Worm (Caenorhabditis elegans) whole organism, L4 larva: ENCODE data around the gene F02C9.1.
"Not testable (repeated sequence)": the region's sequence is repeated elsewhere in the genome, so short reads cannot be mapped to it uniquely, and the experiment has no call there.

ENCODE experiments used
- F37D6.2 ChIP-seq: sonication (generic microtip); optimal IDR thresholded peaks from 2 replicates; lab custom pipeline; 2016; ENCODE audit warnings: mild to moderate bottlenecking, missing genetic modification characterization, missing compliant biosample characterization
- Y5F2A.4 ChIP-seq: fragments of 200-800 bp; sonication (Bioruptor generic); optimal IDR thresholded peaks from 2 replicates; lab custom pipeline; 2018; ENCODE audit warnings: mild to moderate bottlenecking, missing genetic modification characterization, missing compliant biosample characterization
- ceh-20 ChIP-seq: fragments of 200-800 bp; sonication (Bioruptor generic); IDR thresholded peaks from 2 replicates; pipeline ENCODE4 v1.3.6; 2022; ENCODE audit warnings: missing genetic modification reagents, missing genetic modification characterization, missing compliant biosample characterization
- ceh-32 ChIP-seq: sonication (generic microtip); optimal IDR thresholded peaks from 2 replicates; lab custom pipeline; 2016; ENCODE audit warnings: mild to moderate bottlenecking, missing genetic modification characterization, missing compliant biosample characterization; ENCODE audit not compliant: poor library complexity
- ceh-82 ChIP-seq: sonication (generic microtip); optimal IDR thresholded peaks from 2 replicates; lab custom pipeline; 2017; ENCODE audit warnings: missing biosample characterization, missing genetic modification characterization
- daf-16 ChIP-seq, 3 experiments: sonication (generic microtip); optimal IDR thresholded peaks; 2 replicates each; lab custom pipeline; 2016 to 2017; ENCODE audit warnings: missing genetic modification characterization in 3 of 3, missing genetic modification reagents in 3 of 3, mild to moderate bottlenecking in 2 of 3, missing compliant biosample characterization in 2 of 3, missing biosample characterization in 1 of 3, moderate library complexity in 1 of 3
- dmd-8 ChIP-seq: fragments of 200-800 bp; sonication (Bioruptor generic); IDR thresholded peaks from 2 replicates; pipeline ENCODE4 v1.3.6; 2022; ENCODE audit warnings: missing genetic modification characterization, missing compliant biosample characterization
- dmd-9 ChIP-seq: fragments of 200-800 bp; sonication (Bioruptor generic); IDR thresholded peaks from 2 replicates; pipeline ENCODE4 v1.3.6; 2022; ENCODE audit warnings: missing genetic modification reagents, missing genetic modification characterization, missing compliant biosample characterization
- dpl-1 ChIP-seq: fragments of 150-350 bp; optimal IDR thresholded peaks from 2 replicates; lab custom pipeline; 2014; ENCODE audit warnings: missing biosample characterization, missing genetic modification reagents, missing genetic modification characterization
- egl-27 ChIP-seq: sonication (generic microtip); optimal IDR thresholded peaks from 3 replicates; lab custom pipeline; 2017; ENCODE audit warnings: missing biosample characterization, missing genetic modification reagents, missing genetic modification characterization
- hlh-30 ChIP-seq: sonication (generic microtip); optimal IDR thresholded peaks from 2 replicates; lab custom pipeline; 2017; ENCODE audit warnings: antibody characterized with exemption, mild to moderate bottlenecking, missing genetic modification characterization, missing compliant biosample characterization; ENCODE audit not compliant: insufficient read depth
- lim-7 ChIP-seq: fragments of 200-800 bp; sonication (Bioruptor generic); IDR thresholded peaks from 2 replicates; pipeline ENCODE4 v1.3.6; 2022; ENCODE audit warnings: missing genetic modification characterization, missing compliant biosample characterization
- lin-13 ChIP-seq: fragments of 150-350 bp; optimal IDR thresholded peaks from 2 replicates; lab custom pipeline; 2014; ENCODE audit warnings: missing biosample characterization, missing genetic modification reagents, missing genetic modification characterization
- lir-3 ChIP-seq: sonication (generic microtip); optimal IDR thresholded peaks from 2 replicates; lab custom pipeline; 2016; ENCODE audit warnings: mild to moderate bottlenecking, missing genetic modification characterization, missing compliant biosample characterization
- madf-5 ChIP-seq, 2 experiments: fragments of 200-800 bp; sonication (Bioruptor generic); IDR thresholded peaks; 2 replicates each; pipeline ENCODE4 v1.3.6; 2022; ENCODE audit warnings: missing compliant biosample characterization in 2 of 2, missing genetic modification characterization in 2 of 2
- madf-9 ChIP-seq: fragments of 200-800 bp; sonication (Bioruptor generic); conservative IDR thresholded peaks from 2 replicates; pipeline ENCODE4 v1.3.6; 2022; ENCODE audit warnings: missing genetic modification reagents, missing genetic modification characterization, missing compliant biosample characterization
- mdl-1 ChIP-seq, 2 experiments: fragments of 150-350 bp in 1 of 2; sonication (generic microtip) in 1 of 2; optimal IDR thresholded peaks; 2 replicates each; lab custom pipeline; 2014 to 2017; ENCODE audit warnings: missing biosample characterization in 2 of 2, missing genetic modification characterization in 2 of 2
- nhr-10 ChIP-seq: fragments of 150-350 bp; optimal IDR thresholded peaks from 2 replicates; lab custom pipeline; 2014; ENCODE audit warnings: missing biosample characterization, missing genetic modification characterization
- nhr-237 ChIP-seq: sonication (generic microtip); optimal IDR thresholded peaks from 2 replicates; lab custom pipeline; 2017; ENCODE audit warnings: missing biosample characterization, missing genetic modification characterization
- nhr-25 ChIP-seq: sonication (generic microtip); optimal IDR thresholded peaks from 2 replicates; lab custom pipeline; 2017; ENCODE audit warnings: missing genetic modification characterization, mild to moderate bottlenecking, missing compliant biosample characterization, antibody characterized with exemption, moderate library complexity, borderline replicate concordance; ENCODE audit not compliant: insufficient read depth
- nhr-28 ChIP-seq: fragments of 150-350 bp; optimal IDR thresholded peaks from 2 replicates; lab custom pipeline; 2014; ENCODE audit warnings: missing biosample characterization, missing genetic modification characterization
- nhr-42 ChIP-seq: fragments of 200-800 bp; sonication (Bioruptor generic); IDR thresholded peaks from 2 replicates; pipeline ENCODE4 v1.3.6; 2022; ENCODE audit warnings: missing genetic modification characterization, missing compliant biosample characterization
- nhr-48 ChIP-seq: sonication (generic microtip); optimal IDR thresholded peaks from 2 replicates; lab custom pipeline; 2016; ENCODE audit warnings: mild to moderate bottlenecking, missing genetic modification characterization, missing compliant biosample characterization
- nhr-6 ChIP-seq: fragments of 150-350 bp; optimal IDR thresholded peaks from 2 replicates; lab custom pipeline; 2014; ENCODE audit warnings: missing biosample characterization, missing genetic modification characterization
- nhr-76 ChIP-seq: fragments of 150-350 bp; optimal IDR thresholded peaks from 2 replicates; lab custom pipeline; 2014; ENCODE audit warnings: missing biosample characterization, missing genetic modification characterization
- pha-4 ChIP-seq, 2 experiments: fragments of 150-350 bp in 1 of 2; fragments of 200-800 bp in 1 of 2; sonication (Bioruptor generic) in 1 of 2; IDR thresholded peaks in 1 of 2; optimal IDR thresholded peaks in 1 of 2; 2 replicates each; pipeline versions ENCODE4 v1.3.6 to Lab custom; 2014 to 2022; ENCODE audit warnings: missing genetic modification characterization in 2 of 2, missing genetic modification reagents in 2 of 2, missing biosample characterization in 1 of 2, missing compliant biosample characterization in 1 of 2
- pqm-1 ChIP-seq: sonication (generic microtip); optimal IDR thresholded peaks from 2 replicates; lab custom pipeline; 2017; ENCODE audit warnings: missing biosample characterization, missing genetic modification characterization
- set-16 ChIP-seq: fragments of 200-800 bp; sonication (Bioruptor generic); IDR thresholded peaks from 2 replicates; pipeline ENCODE4 v1.3.6; 2022; ENCODE audit warnings: missing genetic modification reagents, missing genetic modification characterization, missing compliant biosample characterization
- spr-1 ChIP-seq: sonication (generic microtip); optimal IDR thresholded peaks from 2 replicates; lab custom pipeline; 2016; ENCODE audit warnings: mild to moderate bottlenecking, missing genetic modification characterization, missing compliant biosample characterization
- unc-62 ChIP-seq, 3 experiments: fragments of 150-350 bp in 1 of 3; sonication (generic microtip); optimal IDR thresholded peaks in 2 of 3; peaks in 1 of 3; 1 replicate in 1 of 3; 2 replicates in 2 of 3; lab custom pipeline; 2014 to 2017; ENCODE audit warnings: missing biosample characterization in 3 of 3, missing genetic modification characterization in 3 of 3, missing genetic modification reagents in 3 of 3, missing genotype in 1 of 3

Gene F02C9.1

ce11 chrV:3138488-3138887 is at the start of gene F02C9.1, which contains the start of gene irld-3:
Gene F02C9.1, plus strand, starts transcription at chrV:3138703.
Gene irld-3, minus strand, starts transcription at chrV:3138588.
- TF ChIP-seq unc-62 (GFP tag; optimal IDR thresholded peaks at IDR 0.05 in 1 of 2; lab: Kevin White, UChicago) (peak in 1 of 2 experiments; percentile 39), unc-62 (tag; optimal IDR thresholded peaks at IDR 0.05; lab: Kevin White, UChicago) (no peak), ceh-32 (tag; lab: Kevin White, UChicago) (no peak)
- TF ChIP-seq, all 104 proteins: peak for 1

ce11 chrV:3088768-3089167 is 49.7 kb upstream of the F02C9.1 start, which contains the start of gene acs-21:
Gene acs-21, plus strand, starts transcription at chrV:3089068.
- no peak for TF ChIP-seq ceh-20 (GFP tag; lab: Robert Waterston, UW)
- TF ChIP-seq pqm-1: no peak
- no peak for TF ChIP-seq nhr-42 (GFP tag; lab: Robert Waterston, UW)
- TF ChIP-seq Y5F2A.4 (GFP tag; lab: Kevin White, UChicago): no peak
- TF ChIP-seq pha-4 (GFP tag; IDR thresholded peaks at IDR 0.05; lab: Robert Waterston, UW): no peak
- TF ChIP-seq pha-4 (tag; optimal IDR thresholded peaks at IDR 0.05; lab: Kevin White, UChicago): no peak
- no peak for TF ChIP-seq nhr-10

- no peak for TF ChIP-seq nhr-76 (tag; lab: Kevin White, UChicago)
- peak; percentile 24 for TF ChIP-seq pqm-1
- no peak for TF ChIP-seq madf-9 (GFP tag; lab: Robert Waterston, UW)
- TF ChIP-seq hlh-30 (tag; lab: Kevin White, UChicago): peak; percentile 7
- TF ChIP-seq mdl-1 (tag; optimal IDR thresholded peaks at IDR 0.05; lab: Kevin White, UChicago): peak in 1 of 2 experiments; percentile 14
- TF ChIP-seq madf-5 (GFP tag; IDR thresholded peaks at IDR 0.05; lab: Robert Waterston, UW): no peak
- TF ChIP-seq daf-16 (GFP tag; optimal IDR thresholded peaks at IDR 0.05; lab: Kevin White, UChicago): no peak
- TF ChIP-seq daf-16 (tag; optimal IDR thresholded peaks at IDR 0.05; lab: Kevin White, UChicago): peak; percentile 58
- TF ChIP-seq nhr-237 (tag; lab: Kevin White, UChicago): no peak
- TF ChIP-seq nhr-28 (tag; lab: Kevin White, UChicago): peak; percentile 75
- no peak for TF ChIP-seq dmd-8
Observed at ce11 chrV:3094351-3094750, 44.2 kb upstream of the F02C9.1 start, which contains the start of gene cyp-33C9. Gene cyp-33C9, minus strand, starts transcription at chrV:3094561.

- TF ChIP-seq dmd-9 (GFP tag; lab: Robert Waterston, UW) (0 out of 2 replicates have a peak, but pooled peaks have one; percentile 12), ceh-82 (tag; lab: Kevin White, UChicago) (no peak), ceh-20 (GFP tag; lab: Robert Waterston, UW) (no peak), set-16 (GFP tag; lab: Robert Waterston, UW) (peak; percentile 83)
Observed at ce11 chrV:3100527-3100926, 38.0 kb upstream of the F02C9.1 start.

ce11 chrV:3102049-3102448 is 36.5 kb upstream of the F02C9.1 start, which contains the start of gene Y73C8C.4:
Gene Y73C8C.4, minus strand, starts transcription at chrV:3102149.
- TF ChIP-seq nhr-48 (tag; lab: Kevin White, UChicago); dpl-1 (GFP tag; lab: Kevin White, UChicago); nhr-25 (tag; lab: Kevin White, UChicago): not testable (repeated sequence)

- TF ChIP-seq lim-7 (GFP tag; lab: Robert Waterston, UW) (no peak), F37D6.2 (tag; lab: Kevin White, UChicago) (no peak), lir-3 (tag; lab: Kevin White, UChicago) (no peak), lin-13 (GFP tag; lab: Kevin White, UChicago) (no peak), nhr-25 (tag; lab: Kevin White, UChicago) (no peak), egl-27 (tag; lab: Kevin White, UChicago) (no peak), nhr-6 (no peak), spr-1 (tag; lab: Kevin White, UChicago) (no peak)
- TF ChIP-seq, all 104 proteins: peak for 0
Observed at ce11 chrV:3104134-3104533, 34.4 kb upstream of the F02C9.1 start, which contains the start of gene str-66. Gene str-66, minus strand, starts transcription at chrV:3104234.
